Worm (Caenorhabditis elegans) whole organism, L1 larva: Measurements from ENCODE around the gene F54A3.2.
A peak's percentile ranks its signal among the peaks of the same experiment; 100 is the strongest.

Experiments
- C04F5.9 ChIP-seq: sonication (generic microtip); optimal IDR thresholded peaks from 2 replicates; lab custom pipeline; 2016; ENCODE audit warnings: missing genetic modification characterization, missing compliant biosample characterization
- C16A3.4 ChIP-seq: fragments of 150-350 bp; optimal IDR thresholded peaks from 2 replicates; lab custom pipeline; 2014; ENCODE audit warnings: missing biosample characterization, missing genetic modification characterization
- F16B12.6 ChIP-seq: fragments of 150-350 bp; optimal IDR thresholded peaks from 2 replicates; lab custom pipeline; 2014; ENCODE audit warnings: missing biosample characterization, missing genetic modification characterization
- Y116A8C.19 ChIP-seq: sonication (generic microtip); optimal IDR thresholded peaks from 2 replicates; lab custom pipeline; 2016; ENCODE audit warnings: missing compliant biosample characterization, missing genetic modification characterization, borderline replicate concordance
- aly-2 ChIP-seq: fragments of 150-350 bp; optimal IDR thresholded peaks from 2 replicates; lab custom pipeline; 2014; ENCODE audit warnings: missing biosample characterization, missing genetic modification characterization
- ama-1 ChIP-seq: fragments of 150-350 bp; optimal IDR thresholded peaks from 2 replicates; lab custom pipeline; 2014
- ceh-63 ChIP-seq: fragments of 200-800 bp; sonication (Bioruptor generic); optimal IDR thresholded peaks from 2 replicates; lab custom pipeline; 2018; ENCODE audit warnings: mild to moderate bottlenecking, missing genetic modification characterization, missing compliant biosample characterization
- ceh-90 ChIP-seq: sonication (generic microtip); optimal IDR thresholded peaks from 2 replicates; lab custom pipeline; 2016; ENCODE audit warnings: missing genetic modification characterization, missing compliant biosample characterization
- ces-1 ChIP-seq: fragments of 150-350 bp; optimal IDR thresholded peaks from 2 replicates; lab custom pipeline; 2014; ENCODE audit warnings: missing biosample characterization, missing genetic modification reagents, missing genetic modification characterization
- dsc-1 ChIP-seq: sonication (generic microtip); optimal IDR thresholded peaks from 2 replicates; lab custom pipeline; 2016; ENCODE audit warnings: mild to moderate bottlenecking, missing genetic modification characterization, missing compliant biosample characterization
- efl-3 ChIP-seq: fragments of 200-800 bp; sonication (Bioruptor generic); optimal IDR thresholded peaks from 2 replicates; lab custom pipeline; 2018; ENCODE audit warnings: mild to moderate bottlenecking, missing genetic modification characterization, missing compliant biosample characterization
- elt-2 ChIP-seq: sonication (generic microtip); optimal IDR thresholded peaks from 2 replicates; lab custom pipeline; 2016; ENCODE audit warnings: missing genetic modification characterization, mild to moderate bottlenecking, inconsistent platforms, missing compliant biosample characterization, missing genetic modification reagents
- elt-3 ChIP-seq, 6 experiments: fragments of 150-350 bp in 1 of 6; sonication (generic microtip); optimal IDR thresholded peaks; 2 replicates each; lab custom pipeline; 2017 to 2018; ENCODE audit warnings: missing biosample characterization in 6 of 6, missing genetic modification characterization in 6 of 6, inconsistent platforms in 1 of 6
- fkh-10 ChIP-seq: sonication (generic microtip); optimal IDR thresholded peaks from 2 replicates; lab custom pipeline; 2017; ENCODE audit warnings: missing biosample characterization, missing genetic modification reagents, missing genetic modification characterization
- fkh-4 ChIP-seq: sonication (generic microtip); optimal IDR thresholded peaks from 2 replicates; lab custom pipeline; 2016; ENCODE audit warnings: missing compliant biosample characterization, missing genetic modification characterization, borderline replicate concordance
- fkh-8 ChIP-seq: sonication (generic microtip); optimal IDR thresholded peaks from 2 replicates; lab custom pipeline; 2016; ENCODE audit warnings: mild to moderate bottlenecking, missing genetic modification characterization, missing compliant biosample characterization
- hlh-4 ChIP-seq: sonication (generic microtip); optimal IDR thresholded peaks from 2 replicates; lab custom pipeline; 2016; ENCODE audit warnings: mild to moderate bottlenecking, missing genetic modification characterization, missing compliant biosample characterization
- isw-1 ChIP-seq: fragments of 200-800 bp; sonication (Bioruptor generic); IDR thresholded peaks from 2 replicates; pipeline ENCODE4 v1.3.6; 2022; ENCODE audit warnings: missing genetic modification characterization, missing compliant biosample characterization
- jun-1 ChIP-seq: fragments of 150-350 bp; optimal IDR thresholded peaks from 2 replicates; lab custom pipeline; 2014; ENCODE audit warnings: missing biosample characterization, missing genetic modification reagents, missing genetic modification characterization
- lin-39 ChIP-seq: fragments of 150-350 bp; optimal IDR thresholded peaks from 2 replicates; lab custom pipeline; 2014; ENCODE audit warnings: missing biosample characterization, missing genetic modification reagents, missing genetic modification characterization
- lir-3 ChIP-seq: sonication (generic microtip); optimal IDR thresholded peaks from 2 replicates; lab custom pipeline; 2016; ENCODE audit warnings: mild to moderate bottlenecking, missing genetic modification characterization, moderate library complexity, missing compliant biosample characterization; ENCODE audit not compliant: poor library complexity
- mab-9 ChIP-seq: fragments of 200-800 bp; sonication (Bioruptor generic); IDR thresholded peaks from 2 replicates; pipeline ENCODE4 v1.3.6; 2022; ENCODE audit warnings: missing genetic modification reagents, missing genetic modification characterization, missing compliant biosample characterization
- mdl-1 ChIP-seq, 2 experiments: fragments of 150-350 bp; optimal IDR thresholded peaks; 2 replicates each; lab custom pipeline; 2014 to 2017; ENCODE audit warnings: missing biosample characterization in 2 of 2, missing genetic modification characterization in 2 of 2, inconsistent platforms in 1 of 2
- mef-2 ChIP-seq: fragments of 150-350 bp; optimal IDR thresholded peaks from 2 replicates; lab custom pipeline; 2014; ENCODE audit warnings: missing biosample characterization, missing genetic modification characterization
- nhr-11 ChIP-seq: fragments of 150-350 bp; optimal IDR thresholded peaks from 2 replicates; lab custom pipeline; 2014; ENCODE audit warnings: missing biosample characterization, missing genetic modification characterization
- nhr-12 ChIP-seq: sonication (generic microtip); optimal IDR thresholded peaks from 2 replicates; lab custom pipeline; 2017; ENCODE audit warnings: missing biosample characterization, missing genetic modification characterization
- nhr-19 ChIP-seq: fragments of 200-800 bp; sonication (Bioruptor generic); conservative IDR thresholded peaks from 2 replicates; pipeline ENCODE4 v1.3.6; 2022; ENCODE audit warnings: missing genetic modification characterization, missing compliant biosample characterization
- nhr-20 ChIP-seq: sonication (generic microtip); optimal IDR thresholded peaks from 2 replicates; lab custom pipeline; 2016; ENCODE audit warnings: mild to moderate bottlenecking, missing genetic modification characterization, missing compliant biosample characterization
- nhr-237 ChIP-seq: fragments of 150-350 bp; optimal IDR thresholded peaks from 2 replicates; lab custom pipeline; 2014; ENCODE audit warnings: missing biosample characterization, missing genetic modification characterization
- nhr-28 ChIP-seq: fragments of 150-350 bp; optimal IDR thresholded peaks from 2 replicates; lab custom pipeline; 2014; ENCODE audit warnings: missing biosample characterization, missing genetic modification characterization
- nhr-47 ChIP-seq: sonication (generic microtip); optimal IDR thresholded peaks from 2 replicates; lab custom pipeline; 2016; ENCODE audit warnings: mild to moderate bottlenecking, missing genetic modification characterization, moderate library complexity, missing compliant biosample characterization
- nhr-76 ChIP-seq: sonication (generic microtip); optimal IDR thresholded peaks from 2 replicates; lab custom pipeline; 2017; ENCODE audit warnings: missing biosample characterization, missing genetic modification characterization
- nhr-85 ChIP-seq: sonication (generic microtip); peaks from one replicate; lab custom pipeline; 2016; ENCODE audit warnings: missing genetic modification characterization, inconsistent platforms, missing compliant biosample characterization
- nhr-90 ChIP-seq: sonication (generic microtip); optimal IDR thresholded peaks from 2 replicates; lab custom pipeline; 2016; ENCODE audit warnings: mild to moderate bottlenecking, missing genetic modification characterization, missing compliant biosample characterization; ENCODE audit not compliant: poor library complexity
- pax-3 ChIP-seq: fragments of 200-800 bp; sonication (Bioruptor generic); optimal IDR thresholded peaks from 2 replicates; lab custom pipeline; 2018; ENCODE audit warnings: mild to moderate bottlenecking, missing genetic modification characterization, moderate library complexity, missing compliant biosample characterization
- tbx-2 ChIP-seq: sonication (generic microtip); optimal IDR thresholded peaks from 2 replicates; lab custom pipeline; 2016; ENCODE audit warnings: missing genetic modification characterization, missing compliant biosample characterization
- tlp-1 ChIP-seq: fragments of 150-350 bp; optimal IDR thresholded peaks from 2 replicates; lab custom pipeline; 2014; ENCODE audit warnings: missing biosample characterization, missing genetic modification characterization
- unc-30 ChIP-seq: sonication (generic microtip); optimal IDR thresholded peaks from 2 replicates; lab custom pipeline; 2017; ENCODE audit warnings: missing biosample characterization, missing genetic modification characterization
- unc-62 ChIP-seq: fragments of 150-350 bp; optimal IDR thresholded peaks from 2 replicates; lab custom pipeline; 2014; ENCODE audit warnings: missing biosample characterization, missing genetic modification reagents, missing genetic modification characterization
- unc-86 ChIP-seq: sonication (generic microtip); optimal IDR thresholded peaks from 2 replicates; lab custom pipeline; 2016; ENCODE audit warnings: missing genetic modification characterization, missing compliant biosample characterization
- vab-15 ChIP-seq: sonication (generic microtip); optimal IDR thresholded peaks from 2 replicates; lab custom pipeline; 2017; ENCODE audit warnings: missing genotype, mild to moderate bottlenecking, missing genetic modification characterization, missing compliant biosample characterization
- xbp-1 ChIP-seq: sonication (generic microtip); optimal IDR thresholded peaks from 2 replicates; lab custom pipeline; 2016; ENCODE audit warnings: missing genetic modification characterization, missing compliant biosample characterization
- zag-1 ChIP-seq: fragments of 150-350 bp; optimal IDR thresholded peaks from 2 replicates; lab custom pipeline; 2014; ENCODE audit warnings: missing biosample characterization, missing genetic modification characterization
- zip-4 ChIP-seq: fragments of 200-800 bp; sonication (Bioruptor generic); optimal IDR thresholded peaks from 2 replicates; lab custom pipeline; 2018; ENCODE audit warnings: mild to moderate bottlenecking, missing genetic modification characterization, moderate library complexity, missing compliant biosample characterization
- ztf-4 ChIP-seq: fragments of 150-350 bp; optimal IDR thresholded peaks from 2 replicates; lab custom pipeline; 2014; ENCODE audit warnings: missing biosample characterization, missing genetic modification characterization

The F54A3.2 gene

ce11 chrII:2219880-2220279 is 23.6 kb upstream of the F54A3.2 start, which contains the start of gene Y59C2A.3 (continued):
- no peak for TF ChIP-seq nhr-47 (tag; lab: Kevin White, UChicago)
- no peak for TF ChIP-seq efl-3 (GFP tag; lab: Kevin White, UChicago)
- TF ChIP-seq fkh-8, result peak; percentile 73
- TF ChIP-seq vab-15 (tag; lab: Kevin White, UChicago), result peak; percentile 8
- no peak for TF ChIP-seq nhr-85 (tag; lab: Kevin White, UChicago)
- TF ChIP-seq xbp-1 (tag; lab: Kevin White, UChicago), result no peak
- no peak for TF ChIP-seq tlp-1 (tag; lab: Kevin White, UChicago)
- TF ChIP-seq nhr-76 (tag; lab: Kevin White, UChicago), result no peak
- no peak for TF ChIP-seq zag-1
- no peak for TF ChIP-seq Y116A8C.19 (tag; lab: Kevin White, UChicago)
- no peak for TF ChIP-seq nhr-28 (tag; lab: Kevin White, UChicago)
- TF ChIP-seq unc-62 (GFP tag; lab: Kevin White, UChicago), result no peak
- TF ChIP-seq ces-1 (GFP tag; lab: Kevin White, UChicago), result no peak
- TF ChIP-seq tbx-2 (tag; lab: Kevin White, UChicago), result peak; percentile 38
- TF ChIP-seq, all 84 proteins: peak for 22

ce11 chrII:2221196-2221896 is 22.1 kb upstream of the F54A3.2 start:
- TF ChIP-seq nhr-11 (tag; lab: Kevin White, UChicago) (no peak), ces-1 (GFP tag; lab: Kevin White, UChicago) (no peak), aly-2 (tag; lab: Kevin White, UChicago) (no peak), lir-3 (tag; lab: Kevin White, UChicago) (no peak), nhr-85 (tag; lab: Kevin White, UChicago) (no peak), fkh-4 (tag; lab: Kevin White, UChicago) (no peak), nhr-12 (tag; lab: Kevin White, UChicago) (no peak), ceh-63 (GFP tag; lab: Kevin White, UChicago) (no peak), elt-3 (tag; optimal IDR thresholded peaks at IDR 0.05; lab: Kevin White, UChicago) (no peak), dsc-1 (tag; lab: Kevin White, UChicago) (no peak), unc-86 (tag; lab: Kevin White, UChicago) (no peak), mab-9 (GFP tag; lab: Robert Waterston, UW) (no peak)

ce11 chrII:2223467-2223866 is 20.0 kb upstream of the F54A3.2 start, which contains the start of gene cbs-2:
cbs-2 (minus strand) TSS chrII:2223567.
- TF ChIP-seq C04F5.9 (tag; lab: Kevin White, UChicago) (no peak), ces-1 (GFP tag; lab: Kevin White, UChicago) (no peak), jun-1 (no peak), nhr-90 (tag; lab: Kevin White, UChicago) (no peak), mdl-1 (tag; optimal IDR thresholded peaks at IDR 0.05; lab: Kevin White, UChicago) (no peak), C16A3.4 (tag; lab: Kevin White, UChicago) (no peak)

ce11 chrII:2225608-2226007 is 17.8 kb upstream of the F54A3.2 start, which contains the start of gene F54A3.5:
F54A3.5 (minus strand) TSS chrII:2225708.
- no peak for TF ChIP-seq lin-39 (tag; lab: Kevin White, UChicago)
- TF ChIP-seq ama-1, result no peak
- no peak for TF ChIP-seq mab-9 (GFP tag; lab: Robert Waterston, UW)
- TF ChIP-seq pax-3 (tag; lab: Kevin White, UChicago), result no peak
- TF ChIP-seq elt-2, result no peak
- no peak for TF ChIP-seq unc-30 (tag; lab: Kevin White, UChicago)
- TF ChIP-seq F16B12.6, result no peak
- no peak for TF ChIP-seq isw-1
- TF ChIP-seq elt-3 (tag; optimal IDR thresholded peaks at IDR 0.05; lab: Kevin White, UChicago), result no peak
- TF ChIP-seq nhr-85 (tag; lab: Kevin White, UChicago), result no peak
- TF ChIP-seq nhr-19, result no peak
- TF ChIP-seq mef-2 (tag; lab: Kevin White, UChicago), result no peak
- TF ChIP-seq zip-4 (GFP tag; lab: Kevin White, UChicago), result no peak
- no peak for TF ChIP-seq hlh-4 (tag; lab: Kevin White, UChicago)
- no peak for TF ChIP-seq fkh-10
- TF ChIP-seq ztf-4, result no peak
- TF ChIP-seq ceh-90 (tag; lab: Kevin White, UChicago), result no peak
- TF ChIP-seq nhr-237 (tag; lab: Kevin White, UChicago), result no peak
- TF ChIP-seq nhr-20 (tag; lab: Kevin White, UChicago), result no peak
- no peak for TF ChIP-seq ces-1 (GFP tag; lab: Kevin White, UChicago)
